Worm (Caenorhabditis elegans) whole organism, early embryonic: ENCODE measurements around the gene T05A1.5.

Experiments
- F13C5.2 ChIP-seq: sonication (generic microtip); optimal IDR thresholded peaks from 2 replicates; lab custom pipeline; 2017; ENCODE audit warnings: mild to moderate bottlenecking, missing genetic modification characterization, inconsistent platforms, missing compliant biosample characterization
- ama-1 ChIP-seq: fragments of 150-350 bp; optimal IDR thresholded peaks from 2 replicates; lab custom pipeline; 2014
- ets-7 ChIP-seq: sonication (generic microtip); optimal IDR thresholded peaks from 2 replicates; lab custom pipeline; 2016; ENCODE audit warnings: missing genotype, missing genetic modification characterization, missing compliant biosample characterization
- flt-1 ChIP-seq: fragments of 200-800 bp; sonication (Bioruptor generic); IDR thresholded peaks from 2 replicates; pipeline ENCODE4 v1.3.6; 2022; ENCODE audit warnings: missing genetic modification characterization, missing compliant biosample characterization
- hmbx-1 ChIP-seq: sonication (generic microtip); optimal IDR thresholded peaks from 2 replicates; lab custom pipeline; 2016; ENCODE audit warnings: mild to moderate bottlenecking, missing genetic modification characterization, missing compliant biosample characterization
- hnd-1 ChIP-seq: sonication (generic microtip); optimal IDR thresholded peaks from 2 replicates; lab custom pipeline; 2016; ENCODE audit warnings: missing genetic modification characterization, missing compliant biosample characterization
- pes-1 ChIP-seq: fragments of 200-800 bp; sonication (Bioruptor generic); IDR thresholded peaks from 2 replicates; pipeline ENCODE4 v1.3.6; 2022; ENCODE audit warnings: missing genetic modification reagents, missing genetic modification characterization, missing compliant biosample characterization
- scrt-1 ChIP-seq: fragments of 200-800 bp; sonication (Bioruptor generic); IDR thresholded peaks from 2 replicates; pipeline ENCODE4 v1.3.6; 2022; ENCODE audit warnings: missing genetic modification characterization, missing compliant biosample characterization
- sea-1 ChIP-seq: fragments of 200-800 bp; sonication (Bioruptor generic); conservative IDR thresholded peaks from 2 replicates; pipeline ENCODE4 v1.3.6; 2022; ENCODE audit warnings: missing genetic modification characterization, missing compliant biosample characterization
- tbx-37 ChIP-seq: fragments of 200-800 bp; sonication (Bioruptor generic); conservative IDR thresholded peaks from 2 replicates; pipeline ENCODE4 v1.3.6; 2022; ENCODE audit warnings: missing genetic modification reagents, missing genetic modification characterization, missing compliant biosample characterization
- tra-4 ChIP-seq: sonication (generic microtip); optimal IDR thresholded peaks from 2 replicates; lab custom pipeline; 2017; ENCODE audit warnings: missing genetic modification characterization, missing compliant biosample characterization

DNA sequence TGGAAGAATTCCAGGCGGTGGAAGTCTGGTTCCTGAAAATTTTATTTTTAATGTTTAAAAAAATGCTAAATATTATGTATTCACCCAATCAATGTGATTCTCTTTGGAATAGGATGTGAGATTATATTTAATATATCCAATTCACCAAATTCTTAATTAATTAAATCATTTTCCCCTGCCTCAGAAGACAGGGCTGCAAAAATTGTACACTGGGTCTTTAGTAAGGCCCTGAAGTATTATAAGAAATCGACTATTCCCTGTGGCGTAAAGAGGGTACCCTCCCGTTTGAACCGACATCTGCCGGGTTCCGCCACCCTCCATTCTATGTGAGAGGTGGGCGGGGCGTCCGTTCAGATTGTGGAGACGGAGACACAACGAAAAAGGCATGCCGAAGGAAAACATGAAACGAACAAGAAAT lies 34.9 kb upstream of the T05A1.5 start:
- 0 out of 2 replicates have a peak, but pooled peaks have one; percentile 8 for TF ChIP-seq flt-1 (GFP tag; lab: Robert Waterston, UW)
- no peak for TF ChIP-seq ets-7 (tag; lab: Kevin White, UChicago)
- TF ChIP-seq hnd-1 (tag; lab: Kevin White, UChicago) = no peak
- TF ChIP-seq tra-4 = peak; percentile 37
- peak; percentile 40 for TF ChIP-seq ama-1
- TF ChIP-seq tbx-37 (GFP tag; lab: Robert Waterston, UW) = peak; percentile 29; the same call in 1 of the 2 replicates
- TF ChIP-seq F13C5.2 (tag; lab: Kevin White, UChicago) = peak; percentile 52
- no peak for TF ChIP-seq hmbx-1 (tag; lab: Kevin White, UChicago)
- no peak for TF ChIP-seq scrt-1
- peak; percentile 49; the same call in 1 of the 2 replicates for TF ChIP-seq pes-1 (GFP tag; lab: Robert Waterston, UW)
- TF ChIP-seq sea-1 = no peak
